Worm (Caenorhabditis elegans) whole organism, L3 larva: Measurements from ENCODE around the gene F27E5.8.

Experiments used
- R02D3.7 ChIP-seq: fragments of 150-350 bp; optimal IDR thresholded peaks from 2 replicates; lab custom pipeline; 2014; ENCODE audit warnings: missing biosample characterization, missing genetic modification characterization
- ZK546.5 ChIP-seq: sonication (generic microtip); optimal IDR thresholded peaks from 2 replicates; lab custom pipeline; 2017; ENCODE audit warnings: missing biosample characterization, missing genetic modification characterization
- aly-2 ChIP-seq: fragments of 150-350 bp; optimal IDR thresholded peaks from 2 replicates; lab custom pipeline; 2014; ENCODE audit warnings: missing biosample characterization, missing genetic modification characterization
- ceh-16 ChIP-seq: sonication (generic microtip); optimal IDR thresholded peaks from 2 replicates; lab custom pipeline; 2017; ENCODE audit warnings: missing biosample characterization, missing genetic modification characterization
- ceh-28 ChIP-seq: fragments of 150-350 bp; optimal IDR thresholded peaks from 2 replicates; lab custom pipeline; 2014; ENCODE audit warnings: missing biosample characterization, missing genetic modification reagents, missing genetic modification characterization
- ceh-82 ChIP-seq: fragments of 150-350 bp; optimal IDR thresholded peaks from 2 replicates; lab custom pipeline; 2014; ENCODE audit warnings: missing biosample characterization, missing genetic modification characterization
- daf-12 ChIP-seq: fragments of 150-350 bp; optimal IDR thresholded peaks from 2 replicates; lab custom pipeline; 2014; ENCODE audit warnings: missing biosample characterization, missing genetic modification reagents, missing genetic modification characterization
- egl-27 ChIP-seq: sonication (generic microtip); optimal IDR thresholded peaks from 4 replicates; lab custom pipeline; 2017; ENCODE audit warnings: missing biosample characterization, missing genetic modification reagents, missing genetic modification characterization
- egl-5 ChIP-seq: fragments of 150-350 bp; optimal IDR thresholded peaks from 2 replicates; lab custom pipeline; 2017; ENCODE audit warnings: missing biosample characterization, missing genetic modification reagents, missing genetic modification characterization, inconsistent platforms
- elt-2 ChIP-seq: sonication (generic microtip); optimal IDR thresholded peaks from 2 replicates; lab custom pipeline; 2016; ENCODE audit warnings: missing genetic modification reagents, mild to moderate bottlenecking, missing genetic modification characterization, missing compliant biosample characterization
- elt-3 ChIP-seq, 3 experiments: fragments of 150-350 bp in 1 of 3; sonication (generic microtip) in 2 of 3; optimal IDR thresholded peaks; 2 replicates in 2 of 3; 4 replicates in 1 of 3; lab custom pipeline; 2014 to 2017; ENCODE audit warnings: missing biosample characterization in 3 of 3, missing genetic modification characterization in 3 of 3
- eor-1 ChIP-seq, 2 experiments: fragments of 150-350 bp; optimal IDR thresholded peaks; 2 replicates each; lab custom pipeline; 2014 to 2018; ENCODE audit warnings: missing biosample characterization in 2 of 2, missing genetic modification characterization in 2 of 2
- fkh-10 ChIP-seq: sonication (generic microtip); optimal IDR thresholded peaks from 2 replicates; lab custom pipeline; 2017; ENCODE audit warnings: missing biosample characterization, missing genetic modification reagents, missing genetic modification characterization
- fkh-2 ChIP-seq: fragments of 150-350 bp; optimal IDR thresholded peaks from 2 replicates; lab custom pipeline; 2014; ENCODE audit warnings: missing biosample characterization, missing genetic modification reagents, missing genetic modification characterization
- hmg-11 ChIP-seq: sonication (generic microtip); optimal IDR thresholded peaks from 2 replicates; lab custom pipeline; 2016; ENCODE audit warnings: missing genetic modification characterization, missing compliant biosample characterization
- jun-1 ChIP-seq: fragments of 150-350 bp; optimal IDR thresholded peaks from 2 replicates; lab custom pipeline; 2014; ENCODE audit warnings: missing biosample characterization, missing genetic modification reagents, missing genetic modification characterization
- lin-15B ChIP-seq: fragments of 150-350 bp; optimal IDR thresholded peaks from 2 replicates; lab custom pipeline; 2014; ENCODE audit warnings: missing biosample characterization, missing genetic modification characterization
- lin-39 ChIP-seq: fragments of 150-350 bp; optimal IDR thresholded peaks from 2 replicates; lab custom pipeline; 2018; ENCODE audit warnings: missing biosample characterization, missing genetic modification reagents, missing genetic modification characterization
- lsy-12 ChIP-seq: sonication (generic microtip); optimal IDR thresholded peaks from 2 replicates; lab custom pipeline; 2016; ENCODE audit warnings: mild to moderate bottlenecking, missing genetic modification characterization, missing compliant biosample characterization
- mdl-1 ChIP-seq: fragments of 150-350 bp; optimal IDR thresholded peaks from 2 replicates; lab custom pipeline; 2014; ENCODE audit warnings: missing biosample characterization, missing genetic modification characterization
- mml-1 ChIP-seq: fragments of 150-350 bp; sonication (generic microtip); optimal IDR thresholded peaks from 3 replicates; lab custom pipeline; 2014; ENCODE audit warnings: missing biosample characterization, missing genetic modification characterization
- nfya-1 ChIP-seq: sonication (generic microtip); optimal IDR thresholded peaks from 2 replicates; lab custom pipeline; 2017; ENCODE audit warnings: missing genetic modification characterization, mild to moderate bottlenecking, missing compliant biosample characterization, antibody characterized with exemption, moderate library complexity; ENCODE audit not compliant: insufficient read depth
- nhr-12 ChIP-seq: fragments of 150-350 bp; optimal IDR thresholded peaks from 2 replicates; lab custom pipeline; 2014; ENCODE audit warnings: missing biosample characterization, missing genetic modification characterization
- nhr-237 ChIP-seq: fragments of 150-350 bp; optimal IDR thresholded peaks from 2 replicates; lab custom pipeline; 2014; ENCODE audit warnings: missing biosample characterization, missing genetic modification characterization
- nhr-28 ChIP-seq: fragments of 150-350 bp; optimal IDR thresholded peaks from 2 replicates; lab custom pipeline; 2014; ENCODE audit warnings: missing biosample characterization, missing genetic modification characterization
- nhr-43 ChIP-seq: sonication (generic microtip); optimal IDR thresholded peaks from 2 replicates; lab custom pipeline; 2016; ENCODE audit warnings: mild to moderate bottlenecking, missing genetic modification characterization, missing compliant biosample characterization; ENCODE audit not compliant: poor library complexity, severe bottlenecking
- nhr-67 ChIP-seq: fragments of 150-350 bp; optimal IDR thresholded peaks from 2 replicates; lab custom pipeline; 2014; ENCODE audit warnings: missing biosample characterization, missing genetic modification characterization
- nhr-76 ChIP-seq: fragments of 150-350 bp; sonication (generic microtip); optimal IDR thresholded peaks from 5 replicates; lab custom pipeline; 2014; ENCODE audit warnings: missing biosample characterization, missing genetic modification characterization
- nhr-77 ChIP-seq: fragments of 150-350 bp; optimal IDR thresholded peaks from 2 replicates; lab custom pipeline; 2014; ENCODE audit warnings: missing biosample characterization, missing genetic modification characterization
- pha-4 ChIP-seq: fragments of 150-350 bp; optimal IDR thresholded peaks from 2 replicates; lab custom pipeline; 2014; ENCODE audit warnings: missing biosample characterization, missing genetic modification reagents, missing genetic modification characterization
- pqm-1 ChIP-seq: fragments of 150-350 bp; optimal IDR thresholded peaks from 2 replicates; lab custom pipeline; 2017; ENCODE audit warnings: missing biosample characterization, missing genetic modification characterization, inconsistent platforms
- sea-2 ChIP-seq: fragments of 150-350 bp; sonication (generic microtip); optimal IDR thresholded peaks from 4 replicates; lab custom pipeline; 2014; ENCODE audit warnings: missing biosample characterization, missing genetic modification reagents, missing genetic modification characterization
- skn-1 ChIP-seq: fragments of 150-350 bp; optimal IDR thresholded peaks from 2 replicates; lab custom pipeline; 2014; ENCODE audit warnings: missing biosample characterization, missing genetic modification characterization
- snpc-4 ChIP-seq: fragments of 150-350 bp; optimal IDR thresholded peaks from 2 replicates; lab custom pipeline; 2014; ENCODE audit warnings: missing biosample characterization, missing genetic modification characterization
- tbx-2 ChIP-seq: sonication (generic microtip); optimal IDR thresholded peaks from 2 replicates; lab custom pipeline; 2016; ENCODE audit warnings: mild to moderate bottlenecking, missing genetic modification characterization, missing compliant biosample characterization
- unc-39 ChIP-seq: sonication (generic microtip); optimal IDR thresholded peaks from 4 replicates; lab custom pipeline; 2017; ENCODE audit warnings: missing biosample characterization, missing genetic modification characterization
- zag-1 ChIP-seq: fragments of 150-350 bp; optimal IDR thresholded peaks from 2 replicates; lab custom pipeline; 2014; ENCODE audit warnings: missing biosample characterization, missing genetic modification characterization
- ztf-11 ChIP-seq: fragments of 150-350 bp; optimal IDR thresholded peaks from 2 replicates; lab custom pipeline; 2014; ENCODE audit warnings: missing biosample characterization, missing genetic modification characterization
- ztf-4 ChIP-seq: fragments of 150-350 bp; optimal IDR thresholded peaks from 2 replicates; lab custom pipeline; 2014; ENCODE audit warnings: missing biosample characterization, missing genetic modification characterization

F27E5.8 gene

DNA sequence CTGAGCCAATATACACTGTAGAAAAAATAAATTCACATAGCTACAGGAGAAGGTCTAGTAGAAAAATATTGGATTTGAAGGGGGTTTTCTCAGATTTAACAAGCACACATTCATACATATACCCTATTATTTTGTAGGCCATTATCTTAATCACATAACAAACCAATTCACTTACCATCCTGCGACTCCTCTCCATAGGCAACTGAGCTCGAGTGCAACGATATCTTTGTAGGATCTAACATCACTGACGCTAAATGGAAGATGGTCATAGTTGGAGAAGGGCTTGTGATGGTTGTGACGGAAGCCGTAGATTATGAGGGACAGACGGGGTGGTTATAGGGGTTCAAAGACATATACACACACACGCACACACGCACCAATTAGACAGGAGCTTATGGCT lies 36.8 kb upstream of the F27E5.8 start:
- TF ChIP-seq ceh-28, result no peak
- TF ChIP-seq ztf-11 (tag; lab: Kevin White, UChicago), result no peak
- TF ChIP-seq unc-39 (tag; lab: Kevin White, UChicago), result no peak
- no peak for TF ChIP-seq fkh-10 (GFP tag; lab: Kevin White, UChicago)
- no peak for TF ChIP-seq nhr-77 (tag; lab: Kevin White, UChicago)
- TF ChIP-seq nhr-76 (tag; lab: Kevin White, UChicago), result no peak

- TF ChIP-seq nhr-237 (tag; lab: Kevin White, UChicago), result no peak
- no peak for TF ChIP-seq sea-2
- no peak for TF ChIP-seq ceh-16 (tag; lab: Kevin White, UChicago)
- no peak for TF ChIP-seq pqm-1 (tag; lab: Kevin White, UChicago)
- TF ChIP-seq snpc-4 (tag; lab: Kevin White, UChicago), result no peak
- TF ChIP-seq unc-39 (tag; lab: Kevin White, UChicago), result no peak
- TF ChIP-seq R02D3.7 (tag; lab: Kevin White, UChicago), result no peak
- no peak for TF ChIP-seq nhr-12 (tag; lab: Kevin White, UChicago)
- no peak for TF ChIP-seq ztf-4
- TF ChIP-seq ceh-82 (tag; lab: Kevin White, UChicago), result no peak
- TF ChIP-seq lin-39 (tag; lab: Kevin White, UChicago), result no peak
- no peak for TF ChIP-seq eor-1 (tag; optimal IDR thresholded peaks at IDR 0.05; lab: Kevin White, UChicago)
- no peak for TF ChIP-seq nhr-28
- no peak for TF ChIP-seq elt-2 (tag; lab: Kevin White, UChicago)
- no peak for TF ChIP-seq mml-1
- TF ChIP-seq nfya-1, result no peak
- TF ChIP-seq jun-1 (tag; lab: Kevin White, UChicago), result no peak
- no peak for TF ChIP-seq hmg-11 (tag; lab: Kevin White, UChicago)
- TF ChIP-seq, all 47 proteins: peak for 0
These were observed 35.5 kb upstream of the F27E5.8 start for ce11 chrII:10162785-10163184.

DNA sequence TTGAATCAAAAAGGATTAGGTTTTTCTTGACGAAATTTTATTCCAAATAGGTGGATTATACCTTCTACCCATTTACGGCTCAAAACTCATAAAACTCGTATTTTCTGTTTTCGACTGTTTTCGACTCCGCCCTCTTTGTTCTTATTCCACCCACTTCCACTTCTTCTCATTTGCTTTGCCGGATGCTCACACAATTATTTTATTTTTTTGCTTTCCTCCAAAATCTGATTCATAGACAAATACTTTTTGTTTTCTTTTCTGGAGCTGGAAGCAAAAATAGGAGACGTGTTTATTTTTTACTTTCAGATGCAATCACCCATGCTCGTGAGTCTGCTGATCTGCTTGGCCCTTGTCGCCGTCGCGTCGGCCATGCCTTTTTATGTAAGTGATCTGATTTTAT lies 27.8 kb upstream of the F27E5.8 start, which contains the start of gene nlp-63:
TSS of gene nlp-63 (plus strand) at position 301 of the 400 bp plus-strand sequence.
- TF ChIP-seq aly-2 (tag; lab: Kevin White, UChicago), result no peak
- TF ChIP-seq lin-15B, result no peak
- TF ChIP-seq ceh-28, result no peak
- no peak for TF ChIP-seq mml-1
- no peak for TF ChIP-seq pha-4 (tag; lab: Kevin White, UChicago)
- no peak for TF ChIP-seq pqm-1 (tag; lab: Kevin White, UChicago)
- TF ChIP-seq lsy-12, result no peak
- TF ChIP-seq ZK546.5 (tag; lab: Kevin White, UChicago), result no peak
- no peak for TF ChIP-seq fkh-2
- TF ChIP-seq nhr-77 (tag; lab: Kevin White, UChicago), result no peak
- no peak for TF ChIP-seq zag-1 (tag; lab: Kevin White, UChicago)
- no peak for TF ChIP-seq eor-1 (tag; optimal IDR thresholded peaks at IDR 0.05; lab: Kevin White, UChicago)
- no peak for TF ChIP-seq nhr-12 (tag; lab: Kevin White, UChicago)
- TF ChIP-seq R02D3.7 (tag; lab: Kevin White, UChicago), result no peak
- no peak for TF ChIP-seq nhr-67 (tag; lab: Kevin White, UChicago)
- TF ChIP-seq lin-39 (tag; lab: Kevin White, UChicago), result no peak
- no peak for TF ChIP-seq egl-27
- no peak for TF ChIP-seq mdl-1 (tag; lab: Kevin White, UChicago)
- TF ChIP-seq unc-39 (tag; lab: Kevin White, UChicago), result no peak

DNA sequence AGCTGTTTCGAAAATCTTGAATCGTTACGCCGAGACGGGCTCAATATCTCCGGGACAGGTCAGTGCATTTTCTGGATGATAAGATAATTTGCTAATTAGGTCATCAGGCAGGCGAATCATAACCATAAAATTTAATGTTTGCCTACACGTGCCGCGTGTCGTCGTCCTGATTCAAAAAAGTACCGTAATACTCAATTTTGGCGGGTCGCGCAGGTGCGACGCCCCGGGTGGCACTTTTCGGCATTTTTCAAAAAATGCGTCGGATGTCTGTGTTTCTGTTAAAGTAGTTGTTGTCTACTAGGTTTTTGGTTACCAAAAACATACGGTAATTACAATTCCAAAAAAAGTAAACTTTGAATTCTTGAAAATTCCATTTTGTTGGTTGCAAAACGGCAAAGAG lies 20.2 kb upstream of the F27E5.8 start:
- no peak for TF ChIP-seq mml-1

ce11 chrII:10146488-10146887 lies 19.2 kb upstream of the F27E5.8 start, which contains the start of gene pax-3:
Gene pax-3 (plus strand): TSS chrII:10146570.
- TF ChIP-seq aly-2 (tag; lab: Kevin White, UChicago), result no peak
- TF ChIP-seq eor-1 (tag; optimal IDR thresholded peaks at IDR 0.05; lab: Kevin White, UChicago), result no peak
- TF ChIP-seq nfya-1, result no peak
- TF ChIP-seq nhr-76 (tag; lab: Kevin White, UChicago), result no peak
- TF ChIP-seq R02D3.7 (tag; lab: Kevin White, UChicago), result no peak
- TF ChIP-seq, all 47 proteins: peak for 0

DNA sequence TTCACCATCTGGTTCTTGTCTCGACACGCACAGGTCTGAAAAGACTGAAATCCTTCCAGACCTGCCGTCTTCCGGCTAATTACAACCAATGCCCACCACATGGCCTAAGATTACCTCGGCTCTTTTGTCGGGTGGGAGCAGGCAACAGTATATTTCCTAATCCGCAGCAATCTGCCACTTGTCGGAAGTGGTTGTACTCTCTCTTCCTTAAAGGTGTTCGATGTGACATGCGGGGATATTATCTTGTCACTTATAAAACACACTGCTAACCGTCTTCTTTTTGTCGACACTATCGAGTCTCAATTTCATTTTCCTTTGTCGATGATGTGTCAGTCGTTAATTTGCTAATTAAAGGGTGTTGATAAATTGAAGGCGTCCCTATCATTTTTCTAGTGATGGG lies 16.8 kb upstream of the F27E5.8 start, which contains the start of gene F27E5.3:
TSS of gene F27E5.3 (minus strand) at position 101 of the 400 bp plus-strand sequence.
- TF ChIP-seq unc-39 (tag; lab: Kevin White, UChicago) (no peak), mdl-1 (tag; lab: Kevin White, UChicago) (no peak), ztf-4 (no peak), aly-2 (tag; lab: Kevin White, UChicago) (no peak), jun-1 (tag; lab: Kevin White, UChicago) (no peak), nhr-12 (tag; lab: Kevin White, UChicago) (no peak), mml-1 (no peak), lsy-12 (no peak), skn-1 (no peak), lin-15B (no peak), nhr-43 (no peak), lin-39 (tag; lab: Kevin White, UChicago) (no peak), fkh-10 (GFP tag; lab: Kevin White, UChicago) (no peak), elt-3 (tag; optimal IDR thresholded peaks at IDR 0.05; lab: Kevin White, UChicago) (no peak), egl-5 (tag; lab: Kevin White, UChicago) (no peak), tbx-2 (tag; lab: Kevin White, UChicago) (no peak), snpc-4 (tag; lab: Kevin White, UChicago) (no peak), ceh-82 (tag; lab: Kevin White, UChicago) (no peak), daf-12 (tag; lab: Kevin White, UChicago) (no peak)
